Fruit fly (Drosophila melanogaster): ENCODE results near the gene Cdk1.

DNA sequence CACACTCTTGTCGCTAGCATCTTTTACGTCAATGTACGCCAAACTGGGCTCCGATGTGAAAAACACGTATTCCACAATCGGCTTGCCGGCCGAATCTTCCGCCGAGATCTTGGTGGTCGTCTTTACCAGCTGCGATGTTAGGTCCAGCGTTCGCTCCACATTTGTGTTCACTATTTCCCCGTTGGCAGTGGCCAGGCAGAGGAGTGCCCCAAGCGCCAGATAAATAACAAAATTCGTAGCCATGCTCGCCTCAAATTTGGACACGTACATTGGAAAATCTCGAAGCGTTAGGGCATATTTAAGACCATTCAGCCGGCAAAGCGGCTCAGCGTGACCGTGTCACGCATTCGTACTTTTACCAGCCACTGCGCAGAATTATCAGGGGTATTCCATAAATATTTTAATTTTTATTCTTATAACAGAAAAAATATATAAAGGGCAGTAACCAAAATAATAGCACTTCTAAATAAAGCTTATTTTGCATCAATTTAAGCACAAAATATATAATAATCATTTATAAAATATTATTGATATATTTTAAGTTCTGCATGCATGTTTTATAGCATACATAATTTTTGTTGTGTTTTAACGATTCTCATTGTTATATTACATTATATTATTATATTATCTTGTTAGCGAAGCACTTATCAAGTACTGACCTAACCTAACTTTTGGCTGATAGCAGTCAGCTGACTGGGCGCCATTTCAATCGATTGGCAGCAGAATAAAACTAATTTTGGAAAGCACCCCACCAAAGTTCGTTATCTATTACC, 10.4 kb downstream of the Cdk1 start, which contains the start of the genes CG33303 and dpr19:
- TF ChIP-seq insv (optimal IDR thresholded peaks at IDR 0.05) (no peak), psq (optimal IDR thresholded peaks at IDR 0.05) (no peak), Myc (optimal IDR thresholded peaks at IDR 0.05) (no peak)

Data from Kc167 (cell line).